Fruit fly (Drosophila melanogaster): ENCODE data around the gene PDCD-5.

DNA sequence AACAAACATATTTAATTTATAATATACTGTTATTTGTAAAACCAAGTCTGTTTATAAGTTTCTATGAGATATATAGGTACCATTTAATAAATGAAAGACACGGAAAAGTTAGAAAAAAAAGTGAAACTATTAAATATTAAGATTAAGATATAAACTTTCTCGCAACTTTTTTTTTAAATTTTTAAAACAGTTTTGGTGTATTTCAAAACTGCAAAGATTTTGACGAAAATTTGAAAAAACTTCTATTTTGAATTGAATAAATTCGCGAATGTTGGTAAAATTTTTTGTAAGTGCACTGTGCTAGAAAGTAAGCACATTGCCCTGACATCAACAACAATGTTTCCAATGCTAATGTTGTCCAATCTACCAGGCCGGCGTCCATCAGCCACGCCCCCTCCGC lies 10.6 kb downstream of the PDCD-5 start:
- no peak for TF ChIP-seq CG17806 (tag; optimal IDR thresholded peaks at IDR 0.05)
- no peak for TF ChIP-seq Pif1A (GFP tag; optimal IDR thresholded peaks at IDR 0.05)
- TF ChIP-seq Ets98B (GFP tag; IDR thresholded peaks at IDR 0.05), result no peak
- TF ChIP-seq D1 (tag; optimal IDR thresholded peaks at IDR 0.05), result no peak
- TF ChIP-seq CG4496 (GFP tag; IDR thresholded peaks at IDR 0.05), result no peak
- no peak for TF ChIP-seq gl (tag; optimal IDR thresholded peaks at IDR 0.05)
- peak; percentile 66 for TF ChIP-seq CG14655 (GFP tag; optimal IDR thresholded peaks at IDR 0.05)
- no peak for TF ChIP-seq CG32121 (GFP tag; IDR thresholded peaks at IDR 0.05)
- no peak for TF ChIP-seq CG13204 (GFP tag; optimal IDR thresholded peaks at IDR 0.05)

Measured in whole organism, pupa.